Fruit fly (Drosophila melanogaster) whole organism, pupa: ENCODE data around the gene hll.

ENCODE experiments used
- CG10348 ChIP-seq: fragments of 200-800 bp; sonication (Bioruptor generic); IDR thresholded peaks from 2 replicates; pipeline ENCODE4 v1.3.6; 2022; ENCODE audit warnings: missing biosample characterization, missing genetic modification characterization
- CG12605 ChIP-seq: fragments of 200-800 bp; sonication (Bioruptor generic); IDR thresholded peaks from 2 replicates; pipeline ENCODE4 v1.3.6; 2022; ENCODE audit warnings: missing biosample characterization, missing genetic modification characterization
- CG13204 ChIP-seq: fragments of 200-800 bp; sonication (Bioruptor generic); optimal IDR thresholded peaks from 2 replicates; lab custom pipeline; 2018; ENCODE audit warnings: missing biosample characterization, mild to moderate bottlenecking, missing genetic modification characterization, moderate library complexity
- CG14655 ChIP-seq: fragments of 200-800 bp; sonication (Bioruptor generic); optimal IDR thresholded peaks from 3 replicates; lab custom pipeline; 2017; ENCODE audit warnings: mild to moderate bottlenecking, missing biosample characterization, missing genetic modification reagents, missing genetic modification characterization
- CG15710 ChIP-seq: fragments of 200-800 bp; sonication (Bioruptor generic); optimal IDR thresholded peaks from 2 replicates; lab custom pipeline; 2018; ENCODE audit warnings: missing biosample characterization, mild to moderate bottlenecking, missing genetic modification characterization, moderate library complexity
- CG17806 ChIP-seq: fragments of 200-800 bp; sonication (Bioruptor generic); optimal IDR thresholded peaks from 2 replicates; lab custom pipeline; 2018; ENCODE audit warnings: missing biosample characterization, mild to moderate bottlenecking, missing genetic modification characterization, moderate library complexity
- CG32121 ChIP-seq: fragments of 200-800 bp; sonication (Bioruptor generic); IDR thresholded peaks from 2 replicates; pipeline ENCODE4 v1.3.6; 2022; ENCODE audit warnings: missing biosample characterization, missing genetic modification characterization
- CG34367 ChIP-seq: fragments of 200-800 bp; sonication (Bioruptor generic); optimal IDR thresholded peaks from 2 replicates; lab custom pipeline; 2018; ENCODE audit warnings: missing biosample characterization, mild to moderate bottlenecking, missing genetic modification characterization
- CG4496 ChIP-seq: fragments of 200-800 bp; sonication (Bioruptor generic); IDR thresholded peaks from 3 replicates; pipeline ENCODE4 v1.3.6; 2022; ENCODE audit warnings: missing biosample characterization, missing genetic modification characterization
- CG8159 ChIP-seq: fragments of 200-800 bp; sonication (Bioruptor generic); optimal IDR thresholded peaks from 3 replicates; lab custom pipeline; 2018; ENCODE audit warnings: missing biosample characterization, mild to moderate bottlenecking, missing genetic modification characterization, moderate library complexity
- CG8301 ChIP-seq: fragments of 200-800 bp; sonication (Bioruptor generic); optimal IDR thresholded peaks from 2 replicates; lab custom pipeline; 2018; ENCODE audit warnings: missing biosample characterization, mild to moderate bottlenecking, missing genetic modification characterization
- CG9948 ChIP-seq: fragments of 200-800 bp; sonication (Bioruptor generic); optimal IDR thresholded peaks from 2 replicates; lab custom pipeline; 2018; ENCODE audit warnings: missing biosample characterization, mild to moderate bottlenecking, missing genetic modification characterization, moderate library complexity
- D1 ChIP-seq: fragments of 200-800 bp; sonication (Bioruptor generic); optimal IDR thresholded peaks from 2 replicates; lab custom pipeline; 2018; ENCODE audit warnings: missing biosample characterization, mild to moderate bottlenecking, missing genetic modification characterization, moderate library complexity
- EcR ChIP-seq: fragments of 200-800 bp; sonication (Bioruptor generic); optimal IDR thresholded peaks from 3 replicates; lab custom pipeline; 2019; ENCODE audit warnings: missing biosample characterization, missing genetic modification characterization, mild to moderate bottlenecking, moderate library complexity, missing genetic modification reagents
- Ets98B ChIP-seq: fragments of 200-800 bp; sonication (Bioruptor generic); IDR thresholded peaks from 2 replicates; pipeline ENCODE4 v1.3.6; 2022; ENCODE audit warnings: missing biosample characterization, missing genetic modification characterization
- Pif1A ChIP-seq: fragments of 200-800 bp; sonication (Bioruptor generic); optimal IDR thresholded peaks from 3 replicates; lab custom pipeline; 2016; ENCODE audit warnings: missing biosample characterization, missing genetic modification characterization
- Pif1B ChIP-seq: fragments of 200-800 bp; sonication (Bioruptor generic); optimal IDR thresholded peaks from 3 replicates; lab custom pipeline; 2016; ENCODE audit warnings: missing biosample characterization, missing genetic modification characterization
- Snoo ChIP-seq: fragments of 200-800 bp; sonication (Bioruptor generic); optimal IDR thresholded peaks from 3 replicates; lab custom pipeline; 2017; ENCODE audit warnings: missing biosample characterization, mild to moderate bottlenecking, missing genetic modification characterization, inconsistent platforms
- fd96Ca ChIP-seq: fragments of 200-800 bp; sonication (Bioruptor generic); IDR thresholded peaks from 3 replicates; pipeline ENCODE4 v1.3.6; 2022; ENCODE audit warnings: missing biosample characterization, missing genetic modification characterization
- gl ChIP-seq: fragments of 200-800 bp; sonication (Bioruptor generic); optimal IDR thresholded peaks from 2 replicates; lab custom pipeline; 2018; ENCODE audit warnings: missing biosample characterization, mild to moderate bottlenecking, missing genetic modification characterization
- rn ChIP-seq: fragments of 200-800 bp; sonication (Bioruptor generic); IDR thresholded peaks from 2 replicates; pipeline ENCODE4 v1.3.6; 2022; ENCODE audit warnings: missing biosample characterization, missing genetic modification characterization

hll gene

dm6 chr2L:14026778-14027177 lies at the start of gene hll:
Gene hll, plus strand, starts transcription at chr2L:14027001.
- TF ChIP-seq CG10348 (GFP tag; lab: Robert Waterston, UW): no peak
- no peak for TF ChIP-seq CG13204 (GFP tag; lab: Kevin White, UChicago)
- TF ChIP-seq CG8159 (tag; lab: Kevin White, UChicago): no peak
- no peak for TF ChIP-seq CG8301
- no peak for TF ChIP-seq CG34367 (tag; lab: Kevin White, UChicago)
- no peak for TF ChIP-seq CG12605 (GFP tag; lab: Robert Waterston, UW)
- no peak for TF ChIP-seq Pif1B (GFP tag; lab: Kevin White, UChicago)
- no peak for TF ChIP-seq CG4496
- TF ChIP-seq EcR (GFP tag; lab: Kevin White, UChicago): no peak
- no peak for TF ChIP-seq CG15710 (tag; lab: Kevin White, UChicago)
- no peak for TF ChIP-seq gl
- no peak for TF ChIP-seq rn (GFP tag; lab: Robert Waterston, UW)
- TF ChIP-seq fd96Ca (GFP tag; lab: Robert Waterston, UW): no peak
- no peak for TF ChIP-seq Pif1A (GFP tag; lab: Kevin White, UChicago)
- TF ChIP-seq Snoo (tag; lab: Kevin White, UChicago): no peak
- no peak for TF ChIP-seq CG32121
- TF ChIP-seq CG9948: no peak
- no peak for TF ChIP-seq CG17806 (tag; lab: Kevin White, UChicago)
- no peak for TF ChIP-seq Ets98B (GFP tag; lab: Robert Waterston, UW)
- TF ChIP-seq D1: no peak

DNA sequence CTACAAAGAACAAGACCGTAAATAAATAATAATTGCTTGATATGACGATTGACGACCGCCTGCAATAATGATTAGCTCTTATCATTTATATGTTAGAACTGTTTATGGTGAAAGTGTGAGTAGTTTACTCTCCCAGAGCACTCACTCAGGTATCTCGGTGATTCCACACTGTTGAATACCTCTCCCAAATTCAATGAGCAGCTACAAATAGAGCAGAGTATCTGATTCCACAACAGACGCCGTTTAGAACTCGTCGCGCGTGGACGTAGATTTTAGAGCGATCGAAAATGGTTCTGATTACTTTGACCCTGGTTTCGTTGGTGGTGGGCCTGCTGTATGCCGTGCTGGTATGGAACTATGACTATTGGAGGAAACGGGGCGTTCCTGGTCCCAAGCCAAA lies 49.7 kb upstream of the hll start, which contains the start of gene Cyp28a5:
Gene Cyp28a5, plus strand, starts transcription at position 230 of the 400 bp plus-strand sequence.
- TF ChIP-seq CG17806 (tag; lab: Kevin White, UChicago) (no peak), CG34367 (tag; lab: Kevin White, UChicago) (no peak), CG8159 (tag; lab: Kevin White, UChicago) (no peak), EcR (GFP tag; lab: Kevin White, UChicago) (no peak), rn (GFP tag; lab: Robert Waterston, UW) (no peak), CG14655 (no peak), CG13204 (GFP tag; lab: Kevin White, UChicago) (no peak)

- no peak for TF ChIP-seq CG34367 (tag; lab: Kevin White, UChicago)
- TF ChIP-seq CG12605 (GFP tag; lab: Robert Waterston, UW): no peak
- TF ChIP-seq CG32121: no peak
- no peak for TF ChIP-seq gl
- TF ChIP-seq rn (GFP tag; lab: Robert Waterston, UW): no peak
- no peak for TF ChIP-seq CG8159 (tag; lab: Kevin White, UChicago)
- TF ChIP-seq CG9948: no peak
- no peak for TF ChIP-seq Pif1B (GFP tag; lab: Kevin White, UChicago)
- no peak for TF ChIP-seq Ets98B (GFP tag; lab: Robert Waterston, UW)
Measured at dm6 chr2L:13979826-13980225, 47.0 kb upstream of the hll start, which contains the start of gene NimC2. Gene NimC2, plus strand, starts transcription at chr2L:13980126.

DNA sequence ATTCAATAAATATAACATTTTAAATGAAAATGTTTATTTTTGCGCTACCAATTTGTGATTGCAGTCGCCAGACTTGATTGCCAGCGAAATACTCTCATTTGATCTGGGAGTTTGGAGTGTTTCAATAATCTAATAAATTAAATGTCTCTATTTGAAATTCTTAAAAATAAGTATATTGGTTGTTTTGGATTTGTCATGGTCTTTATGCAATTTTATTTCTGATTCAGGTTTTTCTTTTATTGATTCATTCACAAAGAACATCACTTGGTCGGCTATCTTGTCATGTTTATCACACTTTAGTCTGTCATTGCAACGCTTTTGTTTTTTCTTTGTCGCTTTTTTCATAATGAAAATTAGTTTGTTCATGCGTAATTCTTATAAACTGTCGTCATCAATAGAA lies 27.8 kb upstream of the hll start:
- TF ChIP-seq CG8301 (no peak), CG8159 (tag; lab: Kevin White, UChicago) (no peak), CG4496 (peak; percentile 72), Pif1B (GFP tag; lab: Kevin White, UChicago) (no peak), rn (GFP tag; lab: Robert Waterston, UW) (no peak), CG13204 (GFP tag; lab: Kevin White, UChicago) (no peak), CG34367 (tag; lab: Kevin White, UChicago) (no peak), CG15710 (tag; lab: Kevin White, UChicago) (no peak), CG32121 (no peak), EcR (GFP tag; lab: Kevin White, UChicago) (no peak), CG14655 (no peak), fd96Ca (GFP tag; lab: Robert Waterston, UW) (0 out of 3 replicates have a peak, but pooled peaks have one; percentile 32), CG12605 (GFP tag; lab: Robert Waterston, UW) (no peak), Ets98B (GFP tag; lab: Robert Waterston, UW) (peak; percentile 62), Snoo (tag; lab: Kevin White, UChicago) (no peak), Pif1A (GFP tag; lab: Kevin White, UChicago) (no peak), CG10348 (GFP tag; lab: Robert Waterston, UW) (no peak), gl (no peak)

- no peak for TF ChIP-seq Snoo (tag; lab: Kevin White, UChicago)
- no peak for TF ChIP-seq EcR (GFP tag; lab: Kevin White, UChicago)
- TF ChIP-seq CG4496: 0 out of 3 replicates have a peak, but pooled peaks have one; percentile 25
Measured at dm6 chr2L:14001078-14001477, 25.7 kb upstream of the hll start, which contains the start of gene rk. Gene rk, minus strand, starts transcription at chr2L:14001248.

DNA sequence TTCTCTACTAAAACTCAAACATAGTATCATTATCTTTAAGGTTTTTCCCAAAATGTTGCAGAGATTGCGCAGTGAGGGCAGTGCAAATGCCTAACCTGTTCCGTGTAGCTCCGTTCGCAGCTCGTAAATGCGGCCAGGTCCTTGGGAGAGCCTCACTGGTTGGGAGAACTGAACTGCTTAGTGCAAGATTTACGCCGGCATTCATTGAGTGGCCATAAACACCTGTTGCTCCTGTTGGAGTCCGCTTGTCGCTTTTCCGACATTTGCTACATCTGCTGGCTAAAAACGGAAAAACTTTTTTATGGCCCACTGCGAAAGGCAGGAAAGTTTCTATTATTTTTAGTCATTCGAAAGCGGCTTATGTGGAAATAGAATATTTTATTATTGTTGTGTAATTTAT lies 24.9 kb upstream of the hll start:
- TF ChIP-seq CG12605 (GFP tag; lab: Robert Waterston, UW) (peak; percentile 61; the same call in 1 of the 2 replicates), CG32121 (no peak)

DNA sequence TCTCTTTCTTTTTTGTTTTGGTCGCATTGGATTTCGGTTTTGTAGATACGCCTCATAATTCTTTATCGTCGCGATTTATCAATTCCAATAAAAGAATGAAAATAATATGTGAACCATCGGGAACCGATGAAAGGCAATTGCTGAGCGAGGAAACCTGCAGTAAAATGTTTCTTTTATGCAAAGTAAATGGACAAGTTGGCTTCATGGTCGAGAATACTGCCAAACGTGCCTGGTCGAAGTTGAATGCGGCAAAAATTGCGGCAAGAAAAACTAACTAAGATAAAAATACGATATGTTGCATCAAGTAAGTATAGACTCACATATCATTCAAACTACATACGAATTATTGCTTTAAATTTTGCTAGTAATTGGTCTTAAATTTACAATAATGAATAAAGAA lies 19.0 kb upstream of the hll start, which contains the start of gene CG42692:
Gene CG42692, plus strand, starts transcription at position 301 of the 400 bp plus-strand sequence.
- TF ChIP-seq CG4496 (no peak), CG32121 (no peak), gl (no peak), CG34367 (tag; lab: Kevin White, UChicago) (no peak), CG8301 (no peak), Snoo (tag; lab: Kevin White, UChicago) (no peak), fd96Ca (GFP tag; lab: Robert Waterston, UW) (no peak), CG9948 (no peak), D1 (no peak), CG10348 (GFP tag; lab: Robert Waterston, UW) (no peak), CG12605 (GFP tag; lab: Robert Waterston, UW) (no peak), rn (GFP tag; lab: Robert Waterston, UW) (no peak), CG17806 (tag; lab: Kevin White, UChicago) (no peak), Pif1B (GFP tag; lab: Kevin White, UChicago) (no peak), CG15710 (tag; lab: Kevin White, UChicago) (no peak), EcR (GFP tag; lab: Kevin White, UChicago) (no peak), CG13204 (GFP tag; lab: Kevin White, UChicago) (no peak), Ets98B (GFP tag; lab: Robert Waterston, UW) (no peak), CG14655 (no peak)
